Fruit fly (Drosophila melanogaster): ENCODE results near the gene sloth2.
A peak's percentile ranks its signal among the peaks of the same experiment; 100 is the strongest.

Gene sloth2

DNA sequence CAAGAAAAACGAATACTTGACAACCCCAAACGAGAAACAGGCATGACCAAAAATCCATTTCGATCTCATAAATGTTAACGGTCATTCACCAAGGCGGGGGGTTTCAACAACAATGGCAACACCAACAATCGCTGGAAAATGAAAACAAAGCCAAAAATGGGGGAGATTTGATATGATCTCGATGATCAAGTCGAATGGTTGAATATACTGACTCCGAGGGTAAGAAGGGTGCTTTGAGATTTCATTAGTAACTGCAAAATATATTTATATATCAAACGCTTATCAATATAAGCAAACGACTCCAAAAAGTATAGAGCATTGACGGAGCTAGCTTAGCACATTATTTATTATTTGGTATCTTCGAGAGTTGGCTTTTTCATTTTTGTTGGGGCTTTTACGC lies 21.1 kb upstream of the sloth2 start (continued):
- TF ChIP-seq Blimp-1 (GFP tag; optimal IDR thresholded peaks at IDR 0.05) (no peak), acj6 (GFP tag; optimal IDR thresholded peaks at IDR 0.05) (no peak), Hr38 (GFP tag; optimal IDR thresholded peaks at IDR 0.05) (no peak), lz (GFP tag; optimal IDR thresholded peaks at IDR 0.05) (peak; percentile 28), CG6792 (GFP tag; optimal IDR thresholded peaks at IDR 0.05) (no peak), net (GFP tag; optimal IDR thresholded peaks at IDR 0.05) (no peak), pdm3 (GFP tag; optimal IDR thresholded peaks at IDR 0.05) (no peak), Sox102F (GFP tag; optimal IDR thresholded peaks at IDR 0.05) (peak; percentile 20), Sox14 (GFP tag; optimal IDR thresholded peaks at IDR 0.05) (peak; percentile 12), Hr4 (GFP tag; optimal IDR thresholded peaks at IDR 0.05) (no peak), Ets21C (GFP tag; optimal IDR thresholded peaks at IDR 0.05) (no peak), fd85E (GFP tag; optimal IDR thresholded peaks at IDR 0.05) (no peak), CG31627 (GFP tag; optimal IDR thresholded peaks at IDR 0.05) (no peak), Eip78C (GFP tag) (peak; percentile 71), svp (GFP tag) (peak; percentile 59), CG6854 (GFP tag; optimal IDR thresholded peaks at IDR 0.05) (no peak), Smox (GFP tag; optimal IDR thresholded peaks at IDR 0.05) (peak; percentile 28), CG3919 (GFP tag; optimal IDR thresholded peaks at IDR 0.05) (peak; percentile 19), CG32006 (GFP tag; optimal IDR thresholded peaks at IDR 0.05) (peak; percentile 23), CG15336 (GFP tag; IDR thresholded peaks at IDR 0.05) (0 out of 2 replicates have a peak, but pooled peaks have one; percentile 11), CG8632 (GFP tag; optimal IDR thresholded peaks at IDR 0.05) (no peak), CG16779 (tag; optimal IDR thresholded peaks at IDR 0.05) (no peak), salr (GFP tag; optimal IDR thresholded peaks at IDR 0.05) (no peak), CG10631 (GFP tag; optimal IDR thresholded peaks at IDR 0.05) (no peak), esn (GFP tag; optimal IDR thresholded peaks at IDR 0.05) (peak; percentile 31), CG9139 (GFP tag; optimal IDR thresholded peaks at IDR 0.05) (no peak), CG6276 (GFP tag; optimal IDR thresholded peaks at IDR 0.05) (no peak), CG6163 (GFP tag; IDR thresholded peaks at IDR 0.05) (no peak), Eip93F (GFP tag; optimal IDR thresholded peaks at IDR 0.05) (peak; percentile 7), CG8319 (GFP tag; optimal IDR thresholded peaks at IDR 0.05) (no peak)

DNA sequence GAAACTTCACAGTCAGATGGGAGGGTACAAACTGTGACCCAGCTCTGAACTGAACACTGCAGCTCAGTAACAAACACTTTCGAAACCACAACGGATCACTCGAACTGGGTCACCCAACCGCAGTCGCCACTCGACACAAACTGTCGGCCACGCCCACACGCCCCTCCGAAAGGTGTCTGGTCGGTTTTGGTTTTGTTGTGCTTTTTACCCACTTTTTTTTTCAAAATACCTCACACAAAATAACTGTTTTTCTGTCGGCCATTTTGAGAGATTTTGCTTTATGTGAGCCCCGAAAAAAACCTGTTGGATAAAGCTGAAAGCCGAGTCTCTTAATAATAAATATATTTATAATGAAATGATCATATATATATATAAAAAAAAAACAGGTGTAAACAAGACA lies 19.9 kb upstream of the sloth2 start, which contains the start of gene ogre:
TSS of gene ogre (minus strand) at position 33 of the 400 bp plus-strand sequence.
- TF ChIP-seq Blimp-1 (GFP tag; optimal IDR thresholded peaks at IDR 0.05) = peak; percentile 50
- peak; percentile 31; the same call in 1 of the 3 replicates for TF ChIP-seq CG6163 (GFP tag; IDR thresholded peaks at IDR 0.05)
- TF ChIP-seq Hr4 (GFP tag; optimal IDR thresholded peaks at IDR 0.05) = no peak
- no peak for TF ChIP-seq Met (GFP tag; optimal IDR thresholded peaks at IDR 0.05)
- peak; percentile 41 for TF ChIP-seq CG6276 (GFP tag; optimal IDR thresholded peaks at IDR 0.05)
- TF ChIP-seq CG8119 (GFP tag; IDR thresholded peaks at IDR 0.05) = peak; percentile 32; the same call in 1 of the 3 replicates
- no peak for TF ChIP-seq Eip75B (GFP tag; optimal IDR thresholded peaks at IDR 0.05)
- TF ChIP-seq CG15336 (GFP tag; IDR thresholded peaks at IDR 0.05) = 0 out of 2 replicates have a peak, but pooled peaks have one; percentile 17
- peak; percentile 40 for TF ChIP-seq svp (GFP tag)
- TF ChIP-seq dsx (GFP tag; optimal IDR thresholded peaks at IDR 0.05; ENCODE audit: poor library complexity, severe bottlenecking) = no peak
- peak; percentile 58; the same call in 1 of the 3 replicates for TF ChIP-seq eg (GFP tag; IDR thresholded peaks at IDR 0.05)

DNA sequence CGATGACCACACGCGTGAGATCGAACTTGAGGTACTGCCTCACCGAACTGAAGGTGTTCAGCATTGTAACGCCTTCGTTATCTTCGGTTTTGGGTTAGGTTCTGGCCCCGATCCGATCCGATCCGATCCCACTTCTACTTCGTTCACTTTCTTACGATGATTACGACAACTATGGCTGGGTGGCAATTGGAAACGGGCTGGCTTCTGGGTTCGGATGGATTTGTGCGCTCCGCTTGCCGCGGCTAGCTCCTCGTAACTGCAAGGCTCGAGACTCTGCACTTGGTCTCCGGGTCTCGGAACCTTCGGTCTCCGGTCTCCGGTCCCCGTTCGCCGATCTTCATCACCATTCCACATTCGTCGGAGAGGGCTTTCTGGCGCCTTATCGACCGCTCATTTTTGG lies 17.8 kb upstream of the sloth2 start, which contains the start of gene Inx7:
TSS of gene Inx7 (minus strand) at position 263 of the 400 bp plus-strand sequence.
- TF ChIP-seq CG8119 (GFP tag; IDR thresholded peaks at IDR 0.05) = no peak
- TF ChIP-seq Met (GFP tag; optimal IDR thresholded peaks at IDR 0.05) = no peak
- TF ChIP-seq CG8632 (GFP tag; optimal IDR thresholded peaks at IDR 0.05) = no peak
- TF ChIP-seq Hr4 (GFP tag; optimal IDR thresholded peaks at IDR 0.05) = no peak
- no peak for TF ChIP-seq Ets96B (tag; optimal IDR thresholded peaks at IDR 0.05)
- no peak for TF ChIP-seq CG8319 (GFP tag; optimal IDR thresholded peaks at IDR 0.05)
- no peak for TF ChIP-seq CG11762 (GFP tag; optimal IDR thresholded peaks at IDR 0.05; ENCODE audit: insufficient read depth)
- no peak for TF ChIP-seq CG6163 (GFP tag; IDR thresholded peaks at IDR 0.05)
- no peak for TF ChIP-seq esn (GFP tag; optimal IDR thresholded peaks at IDR 0.05)
- no peak for TF ChIP-seq CG9139 (GFP tag; optimal IDR thresholded peaks at IDR 0.05)
- TF ChIP-seq CG11294 (GFP tag; IDR thresholded peaks at IDR 0.05) = no peak
- TF ChIP-seq Ets21C (GFP tag; optimal IDR thresholded peaks at IDR 0.05) = no peak
- TF ChIP-seq Lpt (GFP tag; optimal IDR thresholded peaks at IDR 0.05) = no peak
- TF ChIP-seq cyc (GFP tag; optimal IDR thresholded peaks at IDR 0.05) = no peak
- TF ChIP-seq CG6276 (GFP tag; optimal IDR thresholded peaks at IDR 0.05) = no peak
- TF ChIP-seq lz (GFP tag; optimal IDR thresholded peaks at IDR 0.05) = no peak
- no peak for TF ChIP-seq fd85E (GFP tag; optimal IDR thresholded peaks at IDR 0.05)
